Worm (Caenorhabditis elegans) whole organism, L4 larva: Measurements from ENCODE around the gene F46H5.5.

Experiments
- D1046.2 ChIP-seq: fragments of 200-800 bp; sonication (Bioruptor generic); IDR thresholded peaks from 2 replicates; pipeline ENCODE4 v1.3.6; 2022; ENCODE audit warnings: missing genetic modification characterization, missing compliant biosample characterization
- F10B5.3 ChIP-seq: sonication (generic microtip); optimal IDR thresholded peaks from 2 replicates; lab custom pipeline; 2016; ENCODE audit warnings: mild to moderate bottlenecking, missing genetic modification characterization, missing compliant biosample characterization
- F44E2.7 ChIP-seq: fragments of 200-800 bp; sonication (Bioruptor generic); IDR thresholded peaks from 2 replicates; pipeline ENCODE4 v2.1.2; 2022; ENCODE audit warnings: missing genetic modification characterization, missing compliant biosample characterization
- T20F7.1 ChIP-seq: fragments of 200-800 bp; sonication (Bioruptor generic); optimal IDR thresholded peaks from 2 replicates; lab custom pipeline; 2018; ENCODE audit warnings: mild to moderate bottlenecking, missing genetic modification characterization, missing compliant biosample characterization
- Y48G9A.11 ChIP-seq: fragments of 200-800 bp; sonication (Bioruptor generic); IDR thresholded peaks from 2 replicates; pipeline ENCODE4 v1.3.6; 2022; ENCODE audit warnings: missing genetic modification reagents, missing genetic modification characterization, missing compliant biosample characterization
- Y75B8A.6 ChIP-seq: fragments of 200-800 bp; sonication (Bioruptor generic); IDR thresholded peaks from 2 replicates; pipeline ENCODE4 v1.3.6; 2022; ENCODE audit warnings: missing genetic modification reagents, missing genetic modification characterization, missing compliant biosample characterization
- ama-1 ChIP-seq: fragments of 150-350 bp; optimal IDR thresholded peaks from 2 replicates; lab custom pipeline; 2014; ENCODE audit warnings: inconsistent platforms, mixed read lengths
- attf-4 ChIP-seq: sonication (generic microtip); optimal IDR thresholded peaks from 3 replicates; lab custom pipeline; 2017; ENCODE audit warnings: missing biosample characterization, missing genetic modification characterization
- ceh-62 ChIP-seq: sonication (generic microtip); optimal IDR thresholded peaks from 2 replicates; lab custom pipeline; 2017; ENCODE audit warnings: missing biosample characterization, missing genetic modification characterization
- ceh-82 ChIP-seq: sonication (generic microtip); optimal IDR thresholded peaks from 2 replicates; lab custom pipeline; 2017; ENCODE audit warnings: missing biosample characterization, missing genetic modification characterization
- ces-1 ChIP-seq: fragments of 150-350 bp; sonication (generic microtip); optimal IDR thresholded peaks from 4 replicates; lab custom pipeline; 2014; ENCODE audit warnings: missing biosample characterization, missing genetic modification reagents, missing genetic modification characterization
- cey-2 ChIP-seq: sonication (generic microtip); optimal IDR thresholded peaks from 3 replicates; lab custom pipeline; 2017; ENCODE audit warnings: missing genetic modification characterization, mild to moderate bottlenecking, missing compliant biosample characterization, antibody characterized with exemption, borderline replicate concordance; ENCODE audit not compliant: insufficient read depth
- ctbp-1 ChIP-seq: fragments of 200-800 bp; sonication (Bioruptor generic); IDR thresholded peaks from 2 replicates; pipeline ENCODE4 v1.3.6; 2022; ENCODE audit warnings: missing genetic modification reagents, missing genetic modification characterization, missing compliant biosample characterization
- daf-16 ChIP-seq, 3 experiments: sonication (generic microtip); optimal IDR thresholded peaks; 2 replicates each; lab custom pipeline; 2016 to 2017; ENCODE audit warnings: missing genetic modification characterization in 3 of 3, missing genetic modification reagents in 3 of 3, mild to moderate bottlenecking in 2 of 3, missing compliant biosample characterization in 2 of 3, missing biosample characterization in 1 of 3, moderate library complexity in 1 of 3
- daf-8 ChIP-seq: fragments of 200-800 bp; sonication (Bioruptor generic); IDR thresholded peaks from 2 replicates; pipeline ENCODE4 v1.3.6; 2022; ENCODE audit warnings: missing genetic modification characterization, missing compliant biosample characterization
- dmd-8 ChIP-seq: fragments of 200-800 bp; sonication (Bioruptor generic); IDR thresholded peaks from 2 replicates; pipeline ENCODE4 v1.3.6; 2022; ENCODE audit warnings: missing genetic modification characterization, missing compliant biosample characterization
- dmd-9 ChIP-seq: fragments of 200-800 bp; sonication (Bioruptor generic); IDR thresholded peaks from 2 replicates; pipeline ENCODE4 v1.3.6; 2022; ENCODE audit warnings: missing genetic modification reagents, missing genetic modification characterization, missing compliant biosample characterization
- egl-27 ChIP-seq: sonication (generic microtip); optimal IDR thresholded peaks from 3 replicates; lab custom pipeline; 2017; ENCODE audit warnings: missing biosample characterization, missing genetic modification reagents, missing genetic modification characterization
- egl-43 ChIP-seq: fragments of 200-800 bp; sonication (Bioruptor generic); IDR thresholded peaks from 2 replicates; pipeline ENCODE4 v1.3.6; 2022; ENCODE audit warnings: missing genetic modification reagents, missing genetic modification characterization, missing compliant biosample characterization
- fos-1 ChIP-seq: fragments of 150-350 bp; optimal IDR thresholded peaks from 2 replicates; lab custom pipeline; 2014; ENCODE audit warnings: missing biosample characterization, missing genetic modification characterization
- hlh-11 ChIP-seq: fragments of 200-800 bp; sonication (Bioruptor generic); optimal IDR thresholded peaks from 2 replicates; lab custom pipeline; 2018; ENCODE audit warnings: mild to moderate bottlenecking, missing genetic modification characterization, missing compliant biosample characterization
- hmg-1.1 ChIP-seq: fragments of 200-800 bp; sonication (Bioruptor generic); IDR thresholded peaks from 2 replicates; pipeline ENCODE4 v1.3.6; 2022; ENCODE audit warnings: missing genetic modification reagents, missing genetic modification characterization, missing compliant biosample characterization
- jun-1 ChIP-seq: fragments of 150-350 bp; optimal IDR thresholded peaks from 2 replicates; lab custom pipeline; 2014; ENCODE audit warnings: missing biosample characterization, missing genetic modification reagents, missing genetic modification characterization
- lin-13 ChIP-seq: fragments of 150-350 bp; optimal IDR thresholded peaks from 2 replicates; lab custom pipeline; 2014; ENCODE audit warnings: missing biosample characterization, missing genetic modification reagents, missing genetic modification characterization
- lin-39 ChIP-seq: fragments of 150-350 bp; optimal IDR thresholded peaks from 2 replicates; lab custom pipeline; 2014; ENCODE audit warnings: missing biosample characterization, missing genetic modification reagents, missing genetic modification characterization
- madf-9 ChIP-seq: fragments of 200-800 bp; sonication (Bioruptor generic); conservative IDR thresholded peaks from 2 replicates; pipeline ENCODE4 v1.3.6; 2022; ENCODE audit warnings: missing genetic modification reagents, missing genetic modification characterization, missing compliant biosample characterization
- mdt-29 ChIP-seq: fragments of 200-800 bp; sonication (Bioruptor generic); IDR thresholded peaks from 2 replicates; pipeline ENCODE4 v1.3.6; 2022; ENCODE audit warnings: missing genetic modification reagents, missing genetic modification characterization, missing compliant biosample characterization
- mep-1 ChIP-seq: fragments of 150-350 bp; sonication (generic microtip); optimal IDR thresholded peaks from 3 replicates; lab custom pipeline; 2014; ENCODE audit warnings: missing biosample characterization, missing genetic modification characterization
- mxl-2 ChIP-seq: fragments of 200-800 bp; sonication (Bioruptor generic); conservative IDR thresholded peaks from 2 replicates; pipeline ENCODE4 v1.3.6; 2022; ENCODE audit warnings: missing genetic modification reagents, missing genetic modification characterization, missing compliant biosample characterization
- mxl-3 ChIP-seq: fragments of 200-800 bp; sonication (Bioruptor generic); optimal IDR thresholded peaks from 2 replicates; lab custom pipeline; 2018; ENCODE audit warnings: mild to moderate bottlenecking, missing genetic modification characterization, missing compliant biosample characterization
- nhr-10 ChIP-seq: fragments of 150-350 bp; optimal IDR thresholded peaks from 2 replicates; lab custom pipeline; 2014; ENCODE audit warnings: missing biosample characterization, missing genetic modification characterization
- nhr-111 ChIP-seq: fragments of 200-800 bp; sonication (Bioruptor generic); optimal IDR thresholded peaks from 2 replicates; lab custom pipeline; 2018; ENCODE audit warnings: mild to moderate bottlenecking, missing genetic modification characterization, missing compliant biosample characterization
- nhr-28 ChIP-seq: fragments of 150-350 bp; optimal IDR thresholded peaks from 2 replicates; lab custom pipeline; 2014; ENCODE audit warnings: missing biosample characterization, missing genetic modification characterization
- nhr-42 ChIP-seq: fragments of 200-800 bp; sonication (Bioruptor generic); IDR thresholded peaks from 2 replicates; pipeline ENCODE4 v1.3.6; 2022; ENCODE audit warnings: missing genetic modification characterization, missing compliant biosample characterization
- nhr-48 ChIP-seq: sonication (generic microtip); optimal IDR thresholded peaks from 2 replicates; lab custom pipeline; 2016; ENCODE audit warnings: mild to moderate bottlenecking, missing genetic modification characterization, missing compliant biosample characterization
- pha-4 ChIP-seq, 2 experiments: fragments of 150-350 bp in 1 of 2; fragments of 200-800 bp in 1 of 2; sonication (Bioruptor generic) in 1 of 2; IDR thresholded peaks in 1 of 2; optimal IDR thresholded peaks in 1 of 2; 2 replicates each; pipeline versions ENCODE4 v1.3.6 to Lab custom; 2014 to 2022; ENCODE audit warnings: missing genetic modification characterization in 2 of 2, missing genetic modification reagents in 2 of 2, missing biosample characterization in 1 of 2, missing compliant biosample characterization in 1 of 2
- php-3 ChIP-seq: fragments of 200-800 bp; sonication (Bioruptor generic); IDR thresholded peaks from 2 replicates; pipeline ENCODE4 v1.3.6; 2022; ENCODE audit warnings: missing genetic modification reagents, missing genetic modification characterization, missing compliant biosample characterization
- pqm-1 ChIP-seq: sonication (generic microtip); optimal IDR thresholded peaks from 2 replicates; lab custom pipeline; 2017; ENCODE audit warnings: missing biosample characterization, missing genetic modification characterization
- sdz-12 ChIP-seq: fragments of 200-800 bp; sonication (Bioruptor generic); optimal IDR thresholded peaks from 2 replicates; lab custom pipeline; 2018; ENCODE audit warnings: mild to moderate bottlenecking, missing genetic modification characterization, missing compliant biosample characterization
- set-16 ChIP-seq: fragments of 200-800 bp; sonication (Bioruptor generic); IDR thresholded peaks from 2 replicates; pipeline ENCODE4 v1.3.6; 2022; ENCODE audit warnings: missing genetic modification reagents, missing genetic modification characterization, missing compliant biosample characterization
- skn-1 ChIP-seq: fragments of 150-350 bp; optimal IDR thresholded peaks from 2 replicates; lab custom pipeline; 2014; ENCODE audit warnings: missing biosample characterization, missing genetic modification characterization
- snpc-1.2 ChIP-seq: fragments of 200-800 bp; sonication (Bioruptor generic); IDR thresholded peaks from 2 replicates; pipeline ENCODE4 v1.3.6; 2022; ENCODE audit warnings: missing genetic modification reagents, missing genetic modification characterization, missing compliant biosample characterization
- spr-1 ChIP-seq: sonication (generic microtip); optimal IDR thresholded peaks from 2 replicates; lab custom pipeline; 2016; ENCODE audit warnings: mild to moderate bottlenecking, missing genetic modification characterization, missing compliant biosample characterization
- spr-3 ChIP-seq: fragments of 200-800 bp; sonication (Bioruptor generic); optimal IDR thresholded peaks from 2 replicates; lab custom pipeline; 2018; ENCODE audit warnings: mild to moderate bottlenecking, missing genetic modification characterization, missing compliant biosample characterization
- vab-7 ChIP-seq: fragments of 200-800 bp; sonication (Bioruptor generic); IDR thresholded peaks from 2 replicates; pipeline ENCODE4 v1.3.6; 2022; ENCODE audit warnings: missing genetic modification reagents, missing genetic modification characterization, missing compliant biosample characterization
- zag-1 ChIP-seq: fragments of 150-350 bp; optimal IDR thresholded peaks from 2 replicates; lab custom pipeline; 2014; ENCODE audit warnings: missing biosample characterization, missing genetic modification characterization
- zip-11 ChIP-seq: fragments of 200-800 bp; sonication (Bioruptor generic); IDR thresholded peaks from 2 replicates; pipeline ENCODE4 v1.3.6; 2022; ENCODE audit warnings: missing genetic modification characterization, missing compliant biosample characterization
- zip-2 ChIP-seq: fragments of 150-350 bp; optimal IDR thresholded peaks from 2 replicates; lab custom pipeline; 2014; ENCODE audit warnings: missing biosample characterization, missing genetic modification characterization

The F46H5.5 gene

ce11 chrX:7242878-7243277, 13.9 kb downstream of the F46H5.5 start, which contains the start of gene F46H5.7 (continued):
- no peak for TF ChIP-seq fos-1
- no peak for TF ChIP-seq T20F7.1 (GFP tag; lab: Kevin White, UChicago)
- no peak for TF ChIP-seq Y75B8A.6 (GFP tag; lab: Robert Waterston, UW)
- TF ChIP-seq dmd-8 (GFP tag; lab: Robert Waterston, UW): no peak
- TF ChIP-seq daf-8 (GFP tag; lab: Robert Waterston, UW): no peak
- no peak for TF ChIP-seq ces-1 (GFP tag; lab: Kevin White, UChicago)
- TF ChIP-seq lin-13 (GFP tag; lab: Kevin White, UChicago): no peak
- TF ChIP-seq set-16 (GFP tag; lab: Robert Waterston, UW): peak; percentile 77
- no peak for TF ChIP-seq vab-7 (GFP tag; lab: Robert Waterston, UW)
- no peak for TF ChIP-seq dmd-9 (GFP tag; lab: Robert Waterston, UW)
- no peak for TF ChIP-seq ceh-82 (tag; lab: Kevin White, UChicago)
- TF ChIP-seq ceh-62 (tag; lab: Kevin White, UChicago): no peak
- peak; percentile 50 for TF ChIP-seq hlh-11 (tag; lab: Kevin White, UChicago)
- TF ChIP-seq D1046.2 (GFP tag; lab: Robert Waterston, UW): no peak
- TF ChIP-seq madf-9 (GFP tag; lab: Robert Waterston, UW): no peak
- TF ChIP-seq cey-2 (tag; lab: Kevin White, UChicago): no peak
- peak; percentile 33; the same call in 1 of the 2 replicates for TF ChIP-seq mdt-29
- TF ChIP-seq pqm-1 (tag; lab: Kevin White, UChicago): peak; percentile 50
- no peak for TF ChIP-seq Y48G9A.11 (GFP tag; lab: Robert Waterston, UW)
- TF ChIP-seq mxl-2 (GFP tag; lab: Robert Waterston, UW): no peak
- no peak for TF ChIP-seq zip-11 (GFP tag; lab: Robert Waterston, UW)
- peak; percentile 25 for TF ChIP-seq nhr-28 (tag; lab: Kevin White, UChicago)
- no peak for TF ChIP-seq skn-1 (tag; lab: Kevin White, UChicago)
- no peak for TF ChIP-seq spr-1
- TF ChIP-seq egl-43: no peak
- no peak for TF ChIP-seq daf-16 (GFP tag; optimal IDR thresholded peaks at IDR 0.05; lab: Kevin White, UChicago)
- TF ChIP-seq daf-16 (tag; optimal IDR thresholded peaks at IDR 0.05; lab: Kevin White, UChicago): peak; percentile 36
- no peak for TF ChIP-seq nhr-111 (GFP tag; lab: Kevin White, UChicago)
- no peak for TF ChIP-seq snpc-1.2 (GFP tag; lab: Robert Waterston, UW)
- no peak for TF ChIP-seq attf-4 (tag; lab: Kevin White, UChicago)
- TF ChIP-seq pha-4 (GFP tag; IDR thresholded peaks at IDR 0.05; lab: Robert Waterston, UW): no peak
- no peak for TF ChIP-seq pha-4 (tag; optimal IDR thresholded peaks at IDR 0.05; lab: Kevin White, UChicago)
- TF ChIP-seq nhr-48 (tag; lab: Kevin White, UChicago): peak; percentile 12
- TF ChIP-seq php-3 (GFP tag; lab: Robert Waterston, UW): no peak
- TF ChIP-seq ctbp-1 (GFP tag; lab: Robert Waterston, UW): no peak
- TF ChIP-seq zag-1: no peak
- TF ChIP-seq egl-27 (tag; lab: Kevin White, UChicago): no peak
- TF ChIP-seq sdz-12 (GFP tag; lab: Kevin White, UChicago): no peak
- TF ChIP-seq nhr-10 (tag; lab: Kevin White, UChicago): no peak
- TF ChIP-seq mxl-3 (GFP tag; lab: Kevin White, UChicago): no peak
- no peak for TF ChIP-seq F10B5.3 (tag; lab: Kevin White, UChicago)
- TF ChIP-seq zip-2: no peak
- no peak for TF ChIP-seq mep-1 (tag; lab: Kevin White, UChicago)
- no peak for TF ChIP-seq hmg-1.1 (GFP tag; lab: Robert Waterston, UW)
- TF ChIP-seq ama-1 (lab: Kevin White, UChicago): peak; percentile 10
- TF ChIP-seq F44E2.7 (GFP tag; lab: Robert Waterston, UW): no peak
- no peak for TF ChIP-seq nhr-42
- TF ChIP-seq jun-1: no peak
- TF ChIP-seq spr-3: no peak
- no peak for TF ChIP-seq lin-39 (tag; lab: Kevin White, UChicago)
- TF ChIP-seq, all 104 proteins: peak for 11
